Fruit fly (Drosophila melanogaster) whole organism, embryonic: ENCODE results near the gene CG18213.
A peak's percentile ranks its signal among the peaks of the same experiment; 100 is the strongest.

Experiments used
- Adf1 ChIP-seq: fragments of 200-800 bp; sonication (Bioruptor generic); IDR thresholded peaks from 2 replicates; pipeline ENCODE4 v1.3.6; 2022; ENCODE audit warnings: missing biosample characterization, missing genetic modification characterization
- Atf6 ChIP-seq: fragments of 200-800 bp; sonication (Bioruptor generic); IDR thresholded peaks from 2 replicates; pipeline ENCODE4 v1.3.6; 2022; ENCODE audit warnings: missing biosample characterization, missing genetic modification characterization
- Awh ChIP-seq: fragments of 200-800 bp; sonication (Bioruptor generic); IDR thresholded peaks from 2 replicates; pipeline ENCODE4, ENCODE4 v1.3.6; 2022; ENCODE audit warnings: missing biosample characterization, missing genetic modification characterization
- C15 ChIP-seq: fragments of 200-800 bp; sonication (Bioruptor generic); IDR thresholded peaks from 3 replicates; pipeline ENCODE4 v1.3.6; 2022; ENCODE audit warnings: missing biosample characterization, missing genetic modification characterization
- CG10267 ChIP-seq: fragments of 200-800 bp; sonication (Bioruptor generic); optimal IDR thresholded peaks from 2 replicates; lab custom pipeline; 2018; ENCODE audit warnings: missing biosample characterization, mild to moderate bottlenecking, missing genetic modification characterization, moderate library complexity
- CG10543 ChIP-seq: fragments of 200-800 bp; sonication (Bioruptor generic); optimal IDR thresholded peaks from 3 replicates; lab custom pipeline; 2017; ENCODE audit warnings: missing biosample characterization, mild to moderate bottlenecking, missing genetic modification characterization, moderate library complexity
- CG11456 ChIP-seq: fragments of 200-800 bp; sonication (Bioruptor generic); IDR thresholded peaks from 3 replicates; pipeline ENCODE4 v1.3.6; 2022; ENCODE audit warnings: missing biosample characterization, missing genetic modification characterization
- CG14014 ChIP-seq: fragments of 200-800 bp; sonication (Bioruptor generic); IDR thresholded peaks from 2 replicates; pipeline ENCODE4 v1.3.6; 2022; ENCODE audit warnings: missing biosample characterization, missing genetic modification characterization
- CG15073 ChIP-seq: fragments of 200-800 bp; sonication (Bioruptor generic); optimal IDR thresholded peaks from 2 replicates; lab custom pipeline; 2016; ENCODE audit warnings: missing biosample characterization, missing genetic modification characterization
- CG1603 ChIP-seq: fragments of 200-800 bp; sonication (Bioruptor generic); optimal IDR thresholded peaks from 2 replicates; lab custom pipeline; 2019; ENCODE audit warnings: missing biosample characterization, mild to moderate bottlenecking, missing genetic modification characterization, moderate library complexity
- CG1647 ChIP-seq: fragments of 200-800 bp; sonication (Bioruptor generic); optimal IDR thresholded peaks from 3 replicates; lab custom pipeline; 2016; ENCODE audit warnings: missing biosample characterization, missing genetic modification characterization
- CG16863 ChIP-seq: fragments of 200-800 bp; sonication (Bioruptor generic); optimal IDR thresholded peaks from 3 replicates; lab custom pipeline; 2016; ENCODE audit warnings: missing biosample characterization, missing genetic modification characterization
- CG1792 ChIP-seq: fragments of 200-800 bp; sonication (Bioruptor generic); optimal IDR thresholded peaks from 2 replicates; lab custom pipeline; 2016; ENCODE audit warnings: missing biosample characterization, missing genetic modification characterization
- CG1832 ChIP-seq: fragments of 200-800 bp; sonication (Bioruptor generic); optimal IDR thresholded peaks from 2 replicates; lab custom pipeline; 2017; ENCODE audit warnings: missing biosample characterization, mild to moderate bottlenecking, missing genetic modification characterization, inconsistent platforms
- CG30020 ChIP-seq: fragments of 200-800 bp; optimal IDR thresholded peaks from 2 replicates; lab custom pipeline; 2019; ENCODE audit warnings: missing biosample characterization, mild to moderate bottlenecking, missing genetic modification characterization, moderate library complexity
- CG31224 ChIP-seq: fragments of 200-800 bp; sonication (Bioruptor generic); IDR thresholded peaks from 2 replicates; pipeline ENCODE4 v1.3.6; 2022; ENCODE audit warnings: missing biosample characterization, missing genetic modification characterization
- CG31365 ChIP-seq: fragments of 200-800 bp; sonication (Bioruptor generic); optimal IDR thresholded peaks from 2 replicates; lab custom pipeline; 2018; ENCODE audit warnings: missing biosample characterization, mild to moderate bottlenecking, missing genetic modification characterization
- CG33213 ChIP-seq: fragments of 200-800 bp; sonication (Bioruptor generic); optimal IDR thresholded peaks from 3 replicates; lab custom pipeline; 2016; ENCODE audit warnings: missing biosample characterization, missing genetic modification characterization
- CG4328 ChIP-seq: fragments of 200-800 bp; sonication (Bioruptor generic); optimal IDR thresholded peaks from 3 replicates; lab custom pipeline; 2017; ENCODE audit warnings: missing biosample characterization, missing genetic modification reagents, missing genetic modification characterization
- CG4617 ChIP-seq: fragments of 200-800 bp; sonication (Bioruptor generic); optimal IDR thresholded peaks from 3 replicates; lab custom pipeline; 2016; ENCODE audit warnings: missing biosample characterization, missing genetic modification characterization, borderline replicate concordance
- CG6175 ChIP-seq: fragments of 200-800 bp; sonication (Bioruptor generic); IDR thresholded peaks from 3 replicates; pipeline ENCODE4 v1.3.6; 2022; ENCODE audit warnings: missing biosample characterization, missing genetic modification characterization
- CG7372 ChIP-seq: fragments of 200-800 bp; sonication (Bioruptor generic); IDR thresholded peaks from 2 replicates; pipeline ENCODE4 v1.3.6; 2022; ENCODE audit warnings: missing biosample characterization, missing genetic modification characterization
- CG7839 ChIP-seq: fragments of 200-800 bp; sonication (Bioruptor generic); optimal IDR thresholded peaks from 3 replicates; lab custom pipeline; 2018; ENCODE audit warnings: missing biosample characterization, mild to moderate bottlenecking, missing genetic modification characterization, moderate library complexity
- Dref ChIP-seq: fragments of 200-800 bp; sonication (Bioruptor generic); IDR thresholded peaks from 2 replicates; pipeline ENCODE4 v1.3.6; 2022; ENCODE audit warnings: missing biosample characterization, missing genetic modification characterization
- Gug ChIP-seq: fragments of 200-800 bp; sonication (Bioruptor generic); IDR thresholded peaks from 4 replicates; pipeline ENCODE4 v1.3.6; 2022; ENCODE audit warnings: missing biosample characterization, missing genetic modification characterization
- Hey ChIP-seq: fragments of 200-800 bp; sonication (Bioruptor generic); optimal IDR thresholded peaks from 3 replicates; lab custom pipeline; 2018; ENCODE audit warnings: missing biosample characterization, mild to moderate bottlenecking, missing genetic modification characterization
- Oaz ChIP-seq: fragments of 200-800 bp; sonication (Bioruptor generic); IDR thresholded peaks from 2 replicates; pipeline ENCODE4 v1.3.6; 2022; ENCODE audit warnings: missing biosample characterization, missing genetic modification characterization
- Trl ChIP-seq, 3 experiments: fragments of >200 bp in 2 of 3; fragments of 200-800 bp in 1 of 3; sonication (Bioruptor generic) in 1 of 3; optimal IDR thresholded peaks; 2 replicates in 1 of 3; 3 replicates in 2 of 3; lab custom pipeline; 2016 to 2017; ENCODE audit warnings: missing biosample characterization in 1 of 3, missing genetic modification characterization in 1 of 3
- Usf ChIP-seq: fragments of 200-800 bp; sonication (Bioruptor generic); optimal IDR thresholded peaks from 2 replicates; lab custom pipeline; 2017; ENCODE audit warnings: missing genotype, missing biosample characterization, missing genetic modification characterization
- abd-A ChIP-seq: fragments of 200-800 bp; sonication (Bioruptor generic); optimal IDR thresholded peaks from 3 replicates; lab custom pipeline; 2019; ENCODE audit warnings: missing biosample characterization, mild to moderate bottlenecking, missing genetic modification characterization, moderate library complexity
- amos ChIP-seq: fragments of 200-800 bp; sonication (Bioruptor generic); IDR thresholded peaks from 2 replicates; pipeline ENCODE4 v1.3.6; 2022; ENCODE audit warnings: missing biosample characterization, missing genetic modification characterization; ENCODE audit not compliant: partially characterized antibody
- ara ChIP-seq: fragments of 200-800 bp; sonication (Bioruptor generic); IDR thresholded peaks from 2 replicates; pipeline ENCODE4 v1.3.6; 2022; ENCODE audit warnings: missing biosample characterization, missing genetic modification characterization
- ato ChIP-seq: fragments of 200-800 bp; sonication (Bioruptor generic); IDR thresholded peaks from 2 replicates; pipeline ENCODE4 v1.3.6; 2022; ENCODE audit warnings: missing biosample characterization, missing genetic modification characterization; ENCODE audit not compliant: partially characterized antibody
- chinmo ChIP-seq: fragments of 200-800 bp; sonication (Bioruptor generic); IDR thresholded peaks from 4 replicates; pipeline ENCODE4 v1.3.6; 2022; ENCODE audit warnings: missing biosample characterization, missing genetic modification characterization; ENCODE audit not compliant: partially characterized antibody
- chm ChIP-seq: fragments of 200-800 bp; sonication (Bioruptor generic); IDR thresholded peaks from 2 replicates; pipeline ENCODE4 v1.3.6; 2022; ENCODE audit warnings: missing biosample characterization, missing genetic modification characterization
- crol ChIP-seq: fragments of 200-800 bp; sonication (Bioruptor generic); IDR thresholded peaks from 2 replicates; pipeline ENCODE4 v1.3.6; 2022; ENCODE audit warnings: missing biosample characterization, missing genetic modification characterization
- cwo ChIP-seq: fragments of 200-800 bp; sonication (Bioruptor generic); optimal IDR thresholded peaks from 3 replicates; lab custom pipeline; 2017; ENCODE audit warnings: missing biosample characterization, missing genetic modification characterization, mild to moderate bottlenecking, moderate library complexity, missing genetic modification reagents
- dpn ChIP-seq, 2 experiments: fragments of 200-800 bp; sonication (Bioruptor generic); optimal IDR thresholded peaks; 3 replicates each; lab custom pipeline; 2016; ENCODE audit warnings: missing biosample characterization in 2 of 2, missing genetic modification characterization in 2 of 2
- exex ChIP-seq: fragments of 200-800 bp; sonication (Bioruptor generic); optimal IDR thresholded peaks from 4 replicates; lab custom pipeline; 2018; ENCODE audit warnings: missing biosample characterization, mild to moderate bottlenecking, missing genetic modification characterization, moderate library complexity
- jigr1 ChIP-seq: fragments of 200-800 bp; sonication (Bioruptor generic); IDR thresholded peaks from 3 replicates; pipeline ENCODE4 v1.3.6; 2022; ENCODE audit warnings: missing biosample characterization, missing genetic modification characterization
- lov ChIP-seq, 2 experiments: fragments of 200-800 bp in 1 of 2; fragments of >200 bp in 1 of 2; sonication (Bioruptor generic) in 1 of 2; IDR thresholded peaks in 1 of 2; optimal IDR thresholded peaks in 1 of 2; 2 replicates in 1 of 2; 3 replicates in 1 of 2; pipeline versions ENCODE4 v1.3.6 to Lab custom; 2017 to 2022; ENCODE audit warnings: missing biosample characterization in 1 of 2, missing genetic modification characterization in 1 of 2
- nmo ChIP-seq: fragments of 200-800 bp; sonication (Bioruptor generic); optimal IDR thresholded peaks from 2 replicates; lab custom pipeline; 2018; ENCODE audit warnings: missing biosample characterization, mild to moderate bottlenecking, missing genetic modification characterization, moderate library complexity
- otp ChIP-seq: fragments of 200-800 bp; sonication (Bioruptor generic); IDR thresholded peaks from 3 replicates; pipeline ENCODE4, ENCODE4 v1.3.6; 2022; ENCODE audit warnings: missing biosample characterization, missing genetic modification characterization
- pfk ChIP-seq: fragments of 200-800 bp; sonication (Bioruptor generic); optimal IDR thresholded peaks from 2 replicates; lab custom pipeline; 2018; ENCODE audit warnings: missing biosample characterization, mild to moderate bottlenecking, missing genetic modification characterization, moderate library complexity
- psq ChIP-seq: fragments of 200-800 bp; sonication (Bioruptor generic); optimal IDR thresholded peaks from 2 replicates; lab custom pipeline; 2017; ENCODE audit warnings: missing biosample characterization, missing genetic modification characterization
- row ChIP-seq: fragments of 200-800 bp; sonication (Bioruptor generic); IDR thresholded peaks from 3 replicates; pipeline ENCODE4 v1.3.6; 2022; ENCODE audit warnings: missing biosample characterization, missing genetic modification characterization
- sd ChIP-seq: fragments of 200-800 bp; sonication (Bioruptor generic); optimal IDR thresholded peaks from 3 replicates; lab custom pipeline; 2018; ENCODE audit warnings: missing biosample characterization, mild to moderate bottlenecking, missing genetic modification characterization, moderate library complexity
- sug ChIP-seq: fragments of 200-800 bp; optimal IDR thresholded peaks from 2 replicates; lab custom pipeline; 2019; ENCODE audit warnings: missing biosample characterization, mild to moderate bottlenecking, missing genetic modification characterization, moderate library complexity
- vfl ChIP-seq: fragments of 200-800 bp; sonication (Bioruptor generic); optimal IDR thresholded peaks from 2 replicates; lab custom pipeline; 2016; ENCODE audit warnings: missing biosample characterization, missing genetic modification characterization
- vvl ChIP-seq: fragments of 200-800 bp; sonication (Bioruptor generic); IDR thresholded peaks from 2 replicates; pipeline ENCODE4 v1.3.6; 2022; ENCODE audit warnings: missing biosample characterization, missing genetic modification characterization

Gene CG18213

DNA sequence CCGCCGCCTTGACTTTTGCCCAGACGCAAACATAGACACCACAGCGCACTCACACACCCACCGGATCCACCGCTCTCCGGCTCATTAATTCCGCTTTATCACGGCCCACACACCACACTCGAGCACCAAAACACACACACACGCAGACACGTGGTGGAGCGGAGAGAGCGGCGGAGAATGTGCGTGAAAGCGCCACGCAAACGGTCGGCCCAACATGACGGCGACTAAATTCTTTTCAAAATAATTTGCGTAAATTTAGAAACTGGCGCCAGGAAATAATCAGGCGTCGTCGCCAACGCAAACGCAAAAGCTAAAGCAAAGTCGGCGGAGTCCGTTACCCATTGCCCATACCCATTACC, 19.8 kb upstream of the CG18213 start:
- TF ChIP-seq ato (GFP tag; lab: Robert Waterston, UW) (no peak), dpn (GFP tag; optimal IDR thresholded peaks at IDR 0.05; lab: Kevin White, UChicago) (no peak), CG30020 (tag; lab: Kevin White, UChicago) (no peak), crol (GFP tag; lab: Robert Waterston, UW) (peak; percentile 63), Gug (GFP tag; lab: Robert Waterston, UW) (no peak), Hey (tag; lab: Kevin White, UChicago) (peak; percentile 13), psq (no peak), CG4328 (no peak), chinmo (GFP tag; lab: Robert Waterston, UW) (peak; percentile 65; the same call in 1 of the 4 replicates), vvl (GFP tag; lab: Robert Waterston, UW) (peak; percentile 20; the same call in 1 of the 2 replicates), CG1603 (tag; lab: Kevin White, UChicago) (no peak), CG15073 (GFP tag; lab: Kevin White, UChicago) (no peak), nmo (no peak), Adf1 (GFP tag; lab: Robert Waterston, UW) (peak; percentile 59), vfl (no peak), CG31224 (GFP tag; lab: Robert Waterston, UW) (no peak), ara (0 out of 2 replicates have a peak, but pooled peaks have one; percentile 15), CG16863 (no peak), CG14014 (GFP tag; lab: Robert Waterston, UW) (no peak), CG6175 (GFP tag; lab: Robert Waterston, UW) (0 out of 3 replicates have a peak, but pooled peaks have one; percentile 32), otp (GFP tag; lab: Robert Waterston, UW) (0 out of 3 replicates have a peak, but pooled peaks have one; percentile 25), exex (tag; lab: Kevin White, UChicago) (peak; percentile 57), CG11456 (GFP tag; lab: Robert Waterston, UW) (peak; percentile 53; the same call in 1 of the 3 replicates), CG10267 (no peak), abd-A (tag; lab: Kevin White, UChicago) (peak; percentile 44), row (GFP tag; lab: Robert Waterston, UW) (no peak), amos (GFP tag; lab: Robert Waterston, UW) (peak; percentile 20; the same call in 1 of the 2 replicates), sd (peak; percentile 91), chm (GFP tag; lab: Robert Waterston, UW) (0 out of 2 replicates have a peak, but pooled peaks have one; percentile 17), Usf (no peak), Trl (optimal IDR thresholded peaks at IDR 0.05; lab: Kevin White, UChicago) (peak; percentile 30 to 57), Trl (GFP tag; optimal IDR thresholded peaks at IDR 0.05; lab: Kevin White, UChicago) (no peak), CG7839 (tag; lab: Kevin White, UChicago) (no peak), Atf6 (GFP tag; lab: Robert Waterston, UW) (peak; percentile 47; the same call in 1 of the 2 replicates), CG31365 (no peak), jigr1 (no peak), sug (tag; lab: Kevin White, UChicago) (peak; percentile 59), cwo (GFP tag; lab: Kevin White, UChicago) (peak; percentile 6), Dref (no peak), pfk (GFP tag; lab: Kevin White, UChicago) (no peak), CG4617 (GFP tag; lab: Kevin White, UChicago) (no peak), Awh (GFP tag; lab: Robert Waterston, UW) (no peak), CG1832 (GFP tag; lab: Kevin White, UChicago) (no peak), lov (optimal IDR thresholded peaks at IDR 0.05; lab: Kevin White, UChicago) (no peak), lov (GFP tag; IDR thresholded peaks at IDR 0.05; lab: Robert Waterston, UW) (0 out of 3 replicates have a peak, but pooled peaks have one; percentile 5), CG1792 (GFP tag; lab: Kevin White, UChicago) (no peak), CG10543 (peak; percentile 37), Oaz (no peak), CG33213 (GFP tag; lab: Kevin White, UChicago) (no peak), CG1647 (GFP tag; lab: Kevin White, UChicago) (no peak), CG7372 (GFP tag; lab: Robert Waterston, UW) (no peak), C15 (no peak)
